Worm (Caenorhabditis elegans) whole organism, L4 larva: ENCODE data around the gene tkr-2.

ENCODE experiments used
- F49E8.2 ChIP-seq: sonication (generic microtip); optimal IDR thresholded peaks from 2 replicates; lab custom pipeline; 2016; ENCODE audit warnings: missing compliant biosample characterization, mild to moderate bottlenecking, missing genetic modification characterization, borderline replicate concordance
- R02D3.7 ChIP-seq: fragments of 150-350 bp; sonication (generic microtip); optimal IDR thresholded peaks from 3 replicates; lab custom pipeline; 2014; ENCODE audit warnings: missing biosample characterization, missing genetic modification characterization
- aly-2 ChIP-seq: sonication (generic microtip); optimal IDR thresholded peaks from 2 replicates; lab custom pipeline; 2018; ENCODE audit warnings: missing biosample characterization, missing genetic modification characterization
- ces-1 ChIP-seq: fragments of 150-350 bp; sonication (generic microtip); optimal IDR thresholded peaks from 4 replicates; lab custom pipeline; 2014; ENCODE audit warnings: missing biosample characterization, missing genetic modification reagents, missing genetic modification characterization
- daf-12 ChIP-seq: fragments of 150-350 bp; optimal IDR thresholded peaks from 2 replicates; lab custom pipeline; 2014; ENCODE audit warnings: missing biosample characterization, missing genetic modification reagents, missing genetic modification characterization
- egl-27 ChIP-seq: sonication (generic microtip); optimal IDR thresholded peaks from 3 replicates; lab custom pipeline; 2017; ENCODE audit warnings: missing biosample characterization, missing genetic modification reagents, missing genetic modification characterization
- fkh-10 ChIP-seq: fragments of 150-350 bp; optimal IDR thresholded peaks from 2 replicates; lab custom pipeline; 2014; ENCODE audit warnings: missing biosample characterization, missing genetic modification reagents, missing genetic modification characterization
- lin-1 ChIP-seq: fragments of 200-800 bp; sonication (Bioruptor generic); IDR thresholded peaks from 2 replicates; pipeline ENCODE4 v1.3.6; 2022; ENCODE audit warnings: missing genetic modification reagents, missing genetic modification characterization, missing compliant biosample characterization
- lin-39 ChIP-seq: fragments of 150-350 bp; optimal IDR thresholded peaks from 2 replicates; lab custom pipeline; 2014; ENCODE audit warnings: missing biosample characterization, missing genetic modification reagents, missing genetic modification characterization
- mdl-1 ChIP-seq, 2 experiments: fragments of 150-350 bp in 1 of 2; sonication (generic microtip) in 1 of 2; optimal IDR thresholded peaks; 2 replicates each; lab custom pipeline; 2014 to 2017; ENCODE audit warnings: missing biosample characterization in 2 of 2, missing genetic modification characterization in 2 of 2
- nhr-25 ChIP-seq: sonication (generic microtip); optimal IDR thresholded peaks from 2 replicates; lab custom pipeline; 2017; ENCODE audit warnings: missing genetic modification characterization, mild to moderate bottlenecking, missing compliant biosample characterization, antibody characterized with exemption, moderate library complexity, borderline replicate concordance; ENCODE audit not compliant: insufficient read depth
- set-16 ChIP-seq: fragments of 200-800 bp; sonication (Bioruptor generic); IDR thresholded peaks from 2 replicates; pipeline ENCODE4 v1.3.6; 2022; ENCODE audit warnings: missing genetic modification reagents, missing genetic modification characterization, missing compliant biosample characterization

DNA sequence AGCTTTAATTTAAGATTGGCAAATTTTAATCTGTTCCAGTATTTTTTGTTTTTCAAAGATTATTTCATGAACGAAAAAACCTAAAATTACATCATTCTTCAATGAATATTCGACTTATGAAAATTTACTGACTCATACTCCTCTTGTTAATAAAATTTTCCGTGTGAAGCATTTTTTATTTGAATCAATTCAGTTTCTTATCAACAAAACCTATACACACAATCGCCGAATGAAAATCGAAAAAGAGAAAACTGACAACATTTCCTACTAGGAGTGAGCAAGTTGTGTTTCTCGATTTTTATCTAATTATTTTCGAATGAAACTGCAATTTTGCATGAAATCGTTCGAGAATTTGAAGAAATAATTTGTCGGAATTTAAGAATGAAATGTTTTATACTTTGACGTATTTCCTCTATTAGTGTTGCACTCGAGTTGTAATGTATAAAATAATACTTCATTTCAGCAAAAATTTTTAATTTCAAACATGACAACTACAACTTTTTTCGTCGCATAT, 28.7 kb downstream of the tkr-2 start, which contains the start of gene F58F9.4:
- no peak for TF ChIP-seq lin-39 (tag; lab: Kevin White, UChicago)
- TF ChIP-seq fkh-10 (GFP tag; lab: Kevin White, UChicago), result no peak
- no peak for TF ChIP-seq egl-27 (tag; lab: Kevin White, UChicago)
- no peak for TF ChIP-seq aly-2 (tag; lab: Kevin White, UChicago)
- TF ChIP-seq set-16 (GFP tag; lab: Robert Waterston, UW), result no peak
- TF ChIP-seq lin-1 (GFP tag; lab: Robert Waterston, UW), result no peak
- no peak for TF ChIP-seq daf-12
- TF ChIP-seq R02D3.7 (tag; lab: Kevin White, UChicago), result no peak
- TF ChIP-seq F49E8.2 (tag; lab: Kevin White, UChicago), result no peak
- TF ChIP-seq mdl-1 (tag; optimal IDR thresholded peaks at IDR 0.05; lab: Kevin White, UChicago), result no peak
- TF ChIP-seq nhr-25 (tag; lab: Kevin White, UChicago), result no peak
- TF ChIP-seq ces-1 (GFP tag; lab: Kevin White, UChicago), result no peak
